Worm (Caenorhabditis elegans): Measurements from ENCODE around the gene bud-31.

Gene bud-31

DNA sequence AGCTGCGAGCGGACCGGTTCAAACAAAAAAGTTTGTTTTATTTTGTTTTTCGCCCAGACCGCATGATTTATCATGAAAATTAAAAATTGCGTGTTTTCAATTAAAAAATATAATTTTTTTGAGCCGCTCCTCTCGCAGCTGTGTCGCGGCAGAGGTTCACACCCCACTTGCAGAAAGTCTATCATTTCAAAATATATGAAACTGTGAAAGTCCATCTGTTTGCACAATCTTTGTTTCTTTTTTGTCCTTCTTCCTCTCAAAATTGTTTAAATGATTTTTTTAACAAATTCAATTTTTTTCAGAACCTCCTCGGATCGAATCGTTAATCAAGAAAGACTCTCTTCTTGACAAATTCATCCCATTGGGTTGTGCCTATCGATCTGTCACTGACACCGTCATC is 3.3 kb upstream of the bud-31 start, which contains the start of gene tlk-1:
tlk-1 (plus strand) TSS at position 301 of the 400 bp plus-strand sequence.
- TF ChIP-seq pha-4 (tag; optimal IDR thresholded peaks at IDR 0.05): no peak
- TF ChIP-seq daf-12 (tag; optimal IDR thresholded peaks at IDR 0.05): no peak
- no peak for TF ChIP-seq nhr-237 (tag; optimal IDR thresholded peaks at IDR 0.05)
- TF ChIP-seq nhr-23 (tag; optimal IDR thresholded peaks at IDR 0.05): no peak
- no peak for TF ChIP-seq egl-5 (tag; optimal IDR thresholded peaks at IDR 0.05)
- TF ChIP-seq nhr-67 (tag; optimal IDR thresholded peaks at IDR 0.05): no peak
- TF ChIP-seq pqm-1 (tag; optimal IDR thresholded peaks at IDR 0.05): no peak
- no peak for TF ChIP-seq fos-1 (tag; optimal IDR thresholded peaks at IDR 0.05)

DNA sequence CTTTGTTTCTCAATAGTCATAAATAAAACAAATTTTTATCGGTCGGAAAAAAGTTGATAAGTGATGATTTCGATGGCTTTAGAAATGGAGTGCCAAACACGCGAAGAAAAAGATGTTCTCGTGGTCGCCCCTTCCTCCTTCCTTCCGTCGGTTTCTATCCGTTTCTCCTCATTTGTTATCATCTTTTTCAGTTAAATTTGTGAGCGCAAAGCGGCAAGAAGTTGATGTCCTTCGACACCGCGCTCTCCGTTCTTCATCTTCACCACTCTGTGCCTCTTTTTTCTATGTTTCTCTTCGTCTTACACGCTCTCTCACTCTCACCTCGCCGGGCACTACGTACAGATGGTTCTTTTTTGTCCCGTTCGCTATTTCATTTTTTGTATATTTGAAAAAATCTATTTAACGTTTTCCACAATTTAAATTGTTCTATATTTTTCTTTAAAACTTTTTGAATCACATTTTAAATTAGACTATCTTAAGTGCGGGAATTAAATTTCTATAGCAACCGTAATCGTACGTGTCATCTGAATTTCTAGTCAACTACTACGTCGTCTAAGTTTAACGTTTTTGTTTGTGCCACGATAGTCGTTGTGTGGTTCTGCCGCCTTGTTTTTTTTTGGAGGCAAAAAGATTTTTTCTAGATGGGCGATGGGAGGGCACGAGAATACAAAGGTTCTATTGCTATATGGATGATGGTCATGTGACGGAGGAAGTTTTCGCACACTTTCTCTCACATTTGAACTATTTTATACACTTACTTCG is 2.5 kb upstream of the bud-31 start:
- TF ChIP-seq nhr-25 (tag; optimal IDR thresholded peaks at IDR 0.05) (peak; percentile 49), ama-1 (optimal IDR thresholded peaks at IDR 0.05) (peak; percentile 34), elt-2 (tag; optimal IDR thresholded peaks at IDR 0.05) (peak; percentile 7), hmg-11 (tag; optimal IDR thresholded peaks at IDR 0.05) (peak; percentile 16), nfya-1 (tag; optimal IDR thresholded peaks at IDR 0.05; ENCODE audit: insufficient read depth) (peak; percentile 61), lin-39 (tag; optimal IDR thresholded peaks at IDR 0.05) (peak; percentile 20), skn-1 (tag; optimal IDR thresholded peaks at IDR 0.05) (no peak), nhr-23 (tag; optimal IDR thresholded peaks at IDR 0.05) (peak; percentile 8), aly-2 (tag; optimal IDR thresholded peaks at IDR 0.05) (no peak), snpc-4 (tag; optimal IDR thresholded peaks at IDR 0.05) (no peak)

DNA sequence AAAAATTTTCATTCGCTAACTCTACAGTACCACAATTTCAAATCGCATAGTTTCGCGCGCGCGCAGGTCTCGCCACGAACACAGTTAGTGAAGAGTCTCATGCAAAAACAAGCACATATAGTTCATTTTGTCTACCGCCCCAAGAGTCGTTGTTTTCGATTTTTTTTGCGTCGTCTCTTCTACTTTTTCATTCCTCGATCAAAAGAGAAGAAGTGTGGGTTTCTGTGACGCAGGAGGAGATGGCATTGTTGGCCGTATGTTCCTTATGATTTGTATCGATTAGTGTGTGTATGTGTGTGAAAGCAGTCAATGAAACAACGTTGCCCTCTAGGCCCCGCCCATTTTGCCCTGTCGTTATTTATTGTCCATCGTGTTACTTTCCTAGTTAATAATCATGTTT is 1.6 kb upstream of the bud-31 start:
- TF ChIP-seq nhr-76 (tag; optimal IDR thresholded peaks at IDR 0.05) (no peak), ama-1 (optimal IDR thresholded peaks at IDR 0.05) (peak; percentile 41), mml-1 (tag; optimal IDR thresholded peaks at IDR 0.05) (no peak), nhr-25 (tag; optimal IDR thresholded peaks at IDR 0.05) (peak; percentile 29), mdl-1 (tag; optimal IDR thresholded peaks at IDR 0.05) (no peak), egl-27 (tag; optimal IDR thresholded peaks at IDR 0.05) (no peak), ztf-4 (tag; optimal IDR thresholded peaks at IDR 0.05) (no peak), pha-4 (tag; optimal IDR thresholded peaks at IDR 0.05) (no peak), ceh-9 (tag; optimal IDR thresholded peaks at IDR 0.05) (no peak), nfya-1 (tag; optimal IDR thresholded peaks at IDR 0.05; ENCODE audit: insufficient read depth) (peak; percentile 23), zag-1 (tag; optimal IDR thresholded peaks at IDR 0.05) (no peak), skn-1 (tag; optimal IDR thresholded peaks at IDR 0.05) (no peak), unc-62 (GFP tag; optimal IDR thresholded peaks at IDR 0.05) (no peak), ceh-82 (tag; optimal IDR thresholded peaks at IDR 0.05) (no peak), lin-15B (tag; optimal IDR thresholded peaks at IDR 0.05) (no peak), lin-39 (tag; optimal IDR thresholded peaks at IDR 0.05) (no peak), nhr-43 (tag; optimal IDR thresholded peaks at IDR 0.05; ENCODE audit: poor library complexity, severe bottlenecking) (no peak), elt-1 (tag; optimal IDR thresholded peaks at IDR 0.05) (no peak), eor-1 (tag; optimal IDR thresholded peaks at IDR 0.05) (no peak)

DNA sequence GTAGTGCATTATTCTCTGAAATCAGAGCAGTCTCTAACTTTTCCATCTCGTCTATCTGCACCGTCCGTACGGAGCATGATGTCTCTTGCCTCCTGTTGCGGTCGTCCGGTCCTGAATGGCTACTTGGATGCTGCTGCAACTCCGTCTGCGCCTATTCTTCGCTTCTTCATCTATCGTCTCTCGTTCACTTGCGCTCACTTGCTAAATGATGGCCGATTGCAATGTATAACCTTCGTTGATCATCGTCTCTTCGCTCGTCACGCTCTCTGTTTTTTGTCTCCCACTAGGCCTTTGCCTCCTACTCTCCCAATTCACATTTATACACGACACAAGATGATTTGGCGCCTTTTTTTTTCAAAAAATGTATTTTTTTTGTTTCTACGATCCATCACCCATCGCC is 1.0 kb upstream of the bud-31 start:
- TF ChIP-seq ceh-9 (tag; optimal IDR thresholded peaks at IDR 0.05) (no peak), ZK546.5 (tag; optimal IDR thresholded peaks at IDR 0.05) (no peak), pqm-1 (tag; optimal IDR thresholded peaks at IDR 0.05) (peak; percentile 45), nhr-28 (tag; optimal IDR thresholded peaks at IDR 0.05) (no peak), fkh-10 (GFP tag; optimal IDR thresholded peaks at IDR 0.05) (no peak), unc-39 (tag; optimal IDR thresholded peaks at IDR 0.05) (no peak), ceh-16 (tag; optimal IDR thresholded peaks at IDR 0.05) (no peak), nhr-25 (tag; optimal IDR thresholded peaks at IDR 0.05) (peak; percentile 14), skn-1 (tag; optimal IDR thresholded peaks at IDR 0.05) (peak; percentile 42), ztf-11 (tag; optimal IDR thresholded peaks at IDR 0.05) (no peak), sea-2 (GFP tag; optimal IDR thresholded peaks at IDR 0.05) (no peak), lin-15B (tag; optimal IDR thresholded peaks at IDR 0.05) (peak; percentile 74), mml-1 (tag; optimal IDR thresholded peaks at IDR 0.05) (no peak), nhr-67 (tag; optimal IDR thresholded peaks at IDR 0.05) (no peak), elt-3 (tag; optimal IDR thresholded peaks at IDR 0.05) (no peak), egl-5 (tag; optimal IDR thresholded peaks at IDR 0.05) (no peak), daf-12 (tag; optimal IDR thresholded peaks at IDR 0.05) (no peak), lin-39 (tag; optimal IDR thresholded peaks at IDR 0.05) (peak; percentile 93), nhr-23 (tag; optimal IDR thresholded peaks at IDR 0.05) (peak; percentile 37), ama-1 (optimal IDR thresholded peaks at IDR 0.05) (peak; percentile 12), pha-4 (tag; optimal IDR thresholded peaks at IDR 0.05) (peak; percentile 56), fkh-2 (tag; optimal IDR thresholded peaks at IDR 0.05) (no peak), egl-27 (tag; optimal IDR thresholded peaks at IDR 0.05) (no peak), nhr-43 (tag; optimal IDR thresholded peaks at IDR 0.05; ENCODE audit: poor library complexity, severe bottlenecking) (peak; percentile 10), elt-1 (tag; optimal IDR thresholded peaks at IDR 0.05) (peak; percentile 21), jun-1 (tag; optimal IDR thresholded peaks at IDR 0.05) (peak; percentile 1), ceh-28 (tag; optimal IDR thresholded peaks at IDR 0.05) (no peak), mdl-1 (tag; optimal IDR thresholded peaks at IDR 0.05) (no peak), nhr-76 (tag; optimal IDR thresholded peaks at IDR 0.05) (no peak), snpc-4 (tag; optimal IDR thresholded peaks at IDR 0.05) (peak; percentile 59), nhr-77 (tag; optimal IDR thresholded peaks at IDR 0.05) (no peak), nhr-237 (tag; optimal IDR thresholded peaks at IDR 0.05) (no peak), aly-2 (tag; optimal IDR thresholded peaks at IDR 0.05) (no peak), ztf-4 (tag; optimal IDR thresholded peaks at IDR 0.05) (no peak), hmg-11 (tag; optimal IDR thresholded peaks at IDR 0.05) (peak; percentile 75), nfya-1 (tag; optimal IDR thresholded peaks at IDR 0.05; ENCODE audit: insufficient read depth) (peak; percentile 89), elt-2 (tag; optimal IDR thresholded peaks at IDR 0.05) (peak; percentile 23)
